Worm (Caenorhabditis elegans) whole organism, midembryonic: ENCODE results near the gene mboa-1.
A peak's percentile ranks its signal among the peaks of the same experiment; 100 is the strongest.

Experiments
- flt-1 ChIP-seq: fragments of 200-800 bp; sonication (Bioruptor generic); IDR thresholded peaks from 2 replicates; pipeline ENCODE4 v1.3.6; 2022; ENCODE audit warnings: missing genetic modification characterization, missing compliant biosample characterization
- klf-2 ChIP-seq: fragments of 200-800 bp; sonication (Bioruptor generic); conservative IDR thresholded peaks from 2 replicates; pipeline ENCODE4 v1.3.6; 2022; ENCODE audit warnings: missing genetic modification reagents, missing genetic modification characterization, missing compliant biosample characterization
- tab-1 ChIP-seq: fragments of 200-800 bp; sonication (Bioruptor generic); IDR thresholded peaks from 2 replicates; pipeline ENCODE4 v1.3.6; 2022; ENCODE audit warnings: missing genetic modification characterization, missing compliant biosample characterization
- ztf-29 ChIP-seq: fragments of 200-800 bp; sonication (Bioruptor generic); IDR thresholded peaks from 2 replicates; pipeline ENCODE4 v1.3.6; 2022; ENCODE audit warnings: missing genetic modification reagents, missing genetic modification characterization, missing compliant biosample characterization

DNA sequence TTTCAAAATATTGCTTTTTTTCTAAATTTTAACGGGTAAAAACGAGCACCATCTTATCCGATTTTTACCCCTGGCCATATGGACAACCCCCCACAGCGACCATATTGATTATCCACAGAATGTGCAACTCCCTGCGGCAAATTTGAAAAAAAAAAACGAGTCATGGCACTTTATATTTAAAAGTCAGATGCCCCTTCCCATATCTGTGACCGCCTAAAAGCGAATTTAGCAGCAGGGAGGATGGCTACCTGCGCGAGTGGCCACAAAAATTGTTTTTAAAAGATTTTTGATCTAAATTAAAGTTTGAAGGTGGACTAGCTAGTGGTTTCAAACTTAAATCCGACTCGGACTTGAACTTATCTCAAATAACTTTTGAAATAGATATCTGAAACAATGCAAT, 25.8 kb downstream of the mboa-1 start:
- TF ChIP-seq ztf-29 (GFP tag; lab: Robert Waterston, UW) (no peak), tab-1 (no peak), klf-2 (GFP tag; lab: Robert Waterston, UW) (peak; percentile 63), flt-1 (GFP tag; lab: Robert Waterston, UW) (peak; percentile 40; the same call in 1 of the 2 replicates)
